Fruit fly (Drosophila melanogaster) whole organism, embryonic: ENCODE measurements around the gene superdeath.

ENCODE experiments used
- Ada2b ChIP-seq: fragments of 200-800 bp; sonication (Bioruptor generic); IDR thresholded peaks from 2 replicates; pipeline ENCODE4 v1.3.6; 2022; ENCODE audit warnings: missing biosample characterization, missing genetic modification characterization
- Atf-2 ChIP-seq: fragments of 200-800 bp; sonication (Bioruptor generic); optimal IDR thresholded peaks from 2 replicates; lab custom pipeline; 2016; ENCODE audit warnings: missing biosample characterization, missing genetic modification characterization
- Atf3 ChIP-seq: fragments of 200-800 bp; sonication (Bioruptor generic); optimal IDR thresholded peaks from 3 replicates; lab custom pipeline; 2016; ENCODE audit warnings: missing biosample characterization, missing genetic modification characterization
- CG15601 ChIP-seq: fragments of 200-800 bp; sonication (Bioruptor generic); optimal IDR thresholded peaks from 3 replicates; lab custom pipeline; 2019; ENCODE audit warnings: missing biosample characterization, mild to moderate bottlenecking, missing genetic modification characterization, moderate library complexity
- CG30403 ChIP-seq: fragments of 200-800 bp; sonication (Bioruptor generic); optimal IDR thresholded peaks from 3 replicates; lab custom pipeline; 2016; ENCODE audit warnings: missing biosample characterization, missing genetic modification characterization
- CG3065 ChIP-seq: fragments of 200-800 bp; sonication (Bioruptor generic); optimal IDR thresholded peaks from 2 replicates; lab custom pipeline; 2016; ENCODE audit warnings: missing biosample characterization, missing genetic modification characterization
- CG31224 ChIP-seq: fragments of 200-800 bp; sonication (Bioruptor generic); IDR thresholded peaks from 2 replicates; pipeline ENCODE4 v1.3.6; 2022; ENCODE audit warnings: missing biosample characterization, missing genetic modification characterization
- CG32767 ChIP-seq: fragments of 200-800 bp; sonication (Bioruptor generic); IDR thresholded peaks from 2 replicates; pipeline ENCODE4 v1.3.6; 2022; ENCODE audit warnings: missing biosample characterization, missing genetic modification characterization
- CG3838 ChIP-seq: fragments of 200-800 bp; sonication (Bioruptor generic); optimal IDR thresholded peaks from 3 replicates; lab custom pipeline; 2016; ENCODE audit warnings: missing biosample characterization, missing genetic modification characterization
- CG3847 ChIP-seq: fragments of 200-800 bp; sonication (Bioruptor generic); IDR thresholded peaks from 2 replicates; pipeline ENCODE4 v1.3.6; 2022; ENCODE audit warnings: missing biosample characterization, missing genetic modification characterization
- CG6854 ChIP-seq: fragments of 200-800 bp; sonication (Bioruptor generic); optimal IDR thresholded peaks from 3 replicates; lab custom pipeline; 2017; ENCODE audit warnings: missing biosample characterization, mild to moderate bottlenecking, missing genetic modification characterization
- CG7928 ChIP-seq: fragments of 200-800 bp; sonication (Bioruptor generic); optimal IDR thresholded peaks from 2 replicates; lab custom pipeline; 2017; ENCODE audit warnings: missing biosample characterization, mild to moderate bottlenecking, missing genetic modification characterization
- CG9609 ChIP-seq: fragments of 200-800 bp; sonication (Bioruptor generic); optimal IDR thresholded peaks from 3 replicates; lab custom pipeline; 2016; ENCODE audit warnings: missing biosample characterization, missing genetic modification characterization
- CG9797 ChIP-seq: fragments of 200-800 bp; sonication (Bioruptor generic); optimal IDR thresholded peaks from 3 replicates; lab custom pipeline; 2018; ENCODE audit warnings: missing biosample characterization, mild to moderate bottlenecking, missing genetic modification characterization
- CG9932 ChIP-seq: fragments of 200-800 bp; sonication (Bioruptor generic); IDR thresholded peaks from 2 replicates; pipeline ENCODE4 v1.3.6; 2022; ENCODE audit warnings: missing biosample characterization, missing genetic modification characterization
- Chrac-16 ChIP-seq: fragments of 200-800 bp; sonication (Bioruptor generic); optimal IDR thresholded peaks from 3 replicates; lab custom pipeline; 2016; ENCODE audit warnings: missing biosample characterization, missing genetic modification characterization
- D19B ChIP-seq: fragments of 200-800 bp; sonication (Bioruptor generic); optimal IDR thresholded peaks from 2 replicates; lab custom pipeline; 2017; ENCODE audit warnings: missing biosample characterization, mild to moderate bottlenecking, missing genetic modification characterization
- Dip3 ChIP-seq: fragments of 200-800 bp; sonication (Bioruptor generic); optimal IDR thresholded peaks from 3 replicates; lab custom pipeline; 2016; ENCODE audit warnings: missing biosample characterization, missing genetic modification characterization
- Drgx ChIP-seq: fragments of 200-800 bp; sonication (Bioruptor generic); IDR thresholded peaks from 2 replicates; pipeline ENCODE4 v1.3.6; 2022; ENCODE audit warnings: missing biosample characterization, missing genetic modification characterization
- Eip74EF ChIP-seq, 2 experiments: fragments of 200-800 bp in 1 of 2; fragments of >200 bp in 1 of 2; sonication (Bioruptor generic) in 1 of 2; optimal IDR thresholded peaks; 2 replicates each; lab custom pipeline; 2017 to 2019; ENCODE audit warnings: missing biosample characterization in 2 of 2, missing genetic modification characterization in 2 of 2, mild to moderate bottlenecking in 1 of 2, moderate library complexity in 1 of 2
- Gsc ChIP-seq: fragments of 200-800 bp; sonication (Bioruptor generic); IDR thresholded peaks from 2 replicates; pipeline ENCODE4 v1.3.6; 2022; ENCODE audit warnings: missing biosample characterization, missing genetic modification characterization
- H15 ChIP-seq: fragments of 200-800 bp; sonication (Bioruptor generic); IDR thresholded peaks from 3 replicates; pipeline ENCODE4 v1.3.6; 2022; ENCODE audit warnings: missing biosample characterization, missing genetic modification characterization
- Hr51 ChIP-seq, 2 experiments: fragments of 200-800 bp; sonication (Bioruptor generic); optimal IDR thresholded peaks; 2 replicates in 1 of 2; 3 replicates in 1 of 2; lab custom pipeline; 2016 to 2018; ENCODE audit warnings: missing biosample characterization in 2 of 2, missing genetic modification characterization in 2 of 2, mild to moderate bottlenecking in 1 of 2, moderate library complexity in 1 of 2
- Mad ChIP-seq: fragments of 200-800 bp; sonication (Bioruptor generic); optimal IDR thresholded peaks from 2 replicates; lab custom pipeline; 2016; ENCODE audit warnings: missing biosample characterization, missing genetic modification characterization
- Max ChIP-seq: fragments of 200-800 bp; sonication (Bioruptor generic); optimal IDR thresholded peaks from 2 replicates; lab custom pipeline; 2016; ENCODE audit warnings: missing biosample characterization, mild to moderate bottlenecking, missing genetic modification characterization
- Mrtf ChIP-seq: fragments of 200-800 bp; sonication (Bioruptor generic); IDR thresholded peaks from 3 replicates; pipeline ENCODE4 v1.3.6; 2022; ENCODE audit warnings: missing biosample characterization, missing genetic modification characterization
- NK7.1 ChIP-seq: fragments of 200-800 bp; sonication (Bioruptor generic); optimal IDR thresholded peaks from 3 replicates; lab custom pipeline; 2016; ENCODE audit warnings: missing biosample characterization, missing genetic modification characterization
- Nf-YA ChIP-seq: fragments of 200-800 bp; sonication (Bioruptor generic); IDR thresholded peaks from 2 replicates; pipeline ENCODE4 v1.3.6; 2022; ENCODE audit warnings: missing biosample characterization, missing genetic modification characterization
- Oaz ChIP-seq: fragments of 200-800 bp; sonication (Bioruptor generic); IDR thresholded peaks from 2 replicates; pipeline ENCODE4 v1.3.6; 2022; ENCODE audit warnings: missing biosample characterization, missing genetic modification characterization
- Oli ChIP-seq: fragments of 200-800 bp; sonication (Bioruptor generic); optimal IDR thresholded peaks from 2 replicates; lab custom pipeline; 2018; ENCODE audit warnings: missing biosample characterization, mild to moderate bottlenecking, missing genetic modification characterization, moderate library complexity
- Sox100B ChIP-seq: fragments of 200-800 bp; sonication (Bioruptor generic); optimal IDR thresholded peaks from 3 replicates; lab custom pipeline; 2018; ENCODE audit warnings: missing biosample characterization, mild to moderate bottlenecking, missing genetic modification characterization
- Vsx1 ChIP-seq: fragments of 200-800 bp; sonication (Bioruptor generic); optimal IDR thresholded peaks from 2 replicates; lab custom pipeline; 2017; ENCODE audit warnings: missing biosample characterization, mild to moderate bottlenecking, missing genetic modification characterization, missing genetic modification reagents
- YL-1 ChIP-seq: fragments of 200-800 bp; sonication (Bioruptor generic); optimal IDR thresholded peaks from 3 replicates; lab custom pipeline; 2017; ENCODE audit warnings: missing biosample characterization, mild to moderate bottlenecking, missing genetic modification characterization
- ara ChIP-seq: fragments of 200-800 bp; sonication (Bioruptor generic); IDR thresholded peaks from 2 replicates; pipeline ENCODE4 v1.3.6; 2022; ENCODE audit warnings: missing biosample characterization, missing genetic modification characterization
- dmrt11E ChIP-seq: fragments of 200-800 bp; sonication (Bioruptor generic); optimal IDR thresholded peaks from 3 replicates; lab custom pipeline; 2018; ENCODE audit warnings: missing biosample characterization, mild to moderate bottlenecking, missing genetic modification characterization, moderate library complexity
- grau ChIP-seq: fragments of 200-800 bp; optimal IDR thresholded peaks from 3 replicates; lab custom pipeline; 2019; ENCODE audit warnings: missing biosample characterization, mild to moderate bottlenecking, missing genetic modification characterization, moderate library complexity
- insv ChIP-seq, 2 experiments: fragments of 200-800 bp; sonication (Bioruptor generic); optimal IDR thresholded peaks; 3 replicates each; lab custom pipeline; 2016 to 2018; ENCODE audit warnings: missing biosample characterization in 2 of 2, missing genetic modification characterization in 2 of 2
- jigr1 ChIP-seq: fragments of 200-800 bp; sonication (Bioruptor generic); IDR thresholded peaks from 3 replicates; pipeline ENCODE4 v1.3.6; 2022; ENCODE audit warnings: missing biosample characterization, missing genetic modification characterization
- jumu ChIP-seq: fragments of 200-800 bp; sonication (Bioruptor generic); optimal IDR thresholded peaks from 3 replicates; lab custom pipeline; 2016; ENCODE audit warnings: missing biosample characterization, missing genetic modification characterization
- kah ChIP-seq: fragments of 200-800 bp; sonication (Bioruptor generic); optimal IDR thresholded peaks from 2 replicates; lab custom pipeline; 2018; ENCODE audit warnings: missing biosample characterization, mild to moderate bottlenecking, missing genetic modification characterization
- kni ChIP-seq: fragments of 200-800 bp; sonication (Bioruptor generic); optimal IDR thresholded peaks from 3 replicates; lab custom pipeline; 2017; ENCODE audit warnings: mild to moderate bottlenecking, missing biosample characterization, missing genetic modification reagents, missing genetic modification characterization
- nau ChIP-seq: fragments of 200-800 bp; sonication (Bioruptor generic); optimal IDR thresholded peaks from 3 replicates; lab custom pipeline; 2017; ENCODE audit warnings: missing biosample characterization, mild to moderate bottlenecking, missing genetic modification characterization, missing genetic modification reagents
- nmo ChIP-seq: fragments of 200-800 bp; sonication (Bioruptor generic); optimal IDR thresholded peaks from 2 replicates; lab custom pipeline; 2018; ENCODE audit warnings: missing biosample characterization, mild to moderate bottlenecking, missing genetic modification characterization, moderate library complexity
- nom ChIP-seq: fragments of 200-800 bp; sonication (Bioruptor generic); optimal IDR thresholded peaks from 2 replicates; lab custom pipeline; 2017; ENCODE audit warnings: missing biosample characterization, missing genetic modification characterization, mild to moderate bottlenecking, moderate library complexity, missing genetic modification reagents
- prd ChIP-seq, 3 experiments: fragments of >200 bp in 2 of 3; fragments of 200-800 bp in 1 of 3; sonication (Bioruptor generic) in 1 of 3; optimal IDR thresholded peaks in 2 of 3; IDR thresholded peaks in 1 of 3; 2 replicates in 2 of 3; 3 replicates in 1 of 3; pipeline versions ENCODE4 v1.3.6 to Lab custom; 2017 to 2022; ENCODE audit warnings: missing biosample characterization in 1 of 3, missing genetic modification characterization in 1 of 3
- run ChIP-seq: fragments of 200-800 bp; sonication (Bioruptor generic); optimal IDR thresholded peaks from 3 replicates; lab custom pipeline; 2018; ENCODE audit warnings: missing biosample characterization, mild to moderate bottlenecking, missing genetic modification characterization
- slbo ChIP-seq: fragments of 200-800 bp; sonication (Bioruptor generic); IDR thresholded peaks from 2 replicates; pipeline ENCODE4 v1.3.6; 2022; ENCODE audit warnings: missing biosample characterization, missing genetic modification characterization
- tio ChIP-seq: fragments of 200-800 bp; sonication (Bioruptor generic); optimal IDR thresholded peaks from 2 replicates; lab custom pipeline; 2017; ENCODE audit warnings: missing biosample characterization, missing genetic modification characterization, inconsistent platforms

The superdeath gene

DNA sequence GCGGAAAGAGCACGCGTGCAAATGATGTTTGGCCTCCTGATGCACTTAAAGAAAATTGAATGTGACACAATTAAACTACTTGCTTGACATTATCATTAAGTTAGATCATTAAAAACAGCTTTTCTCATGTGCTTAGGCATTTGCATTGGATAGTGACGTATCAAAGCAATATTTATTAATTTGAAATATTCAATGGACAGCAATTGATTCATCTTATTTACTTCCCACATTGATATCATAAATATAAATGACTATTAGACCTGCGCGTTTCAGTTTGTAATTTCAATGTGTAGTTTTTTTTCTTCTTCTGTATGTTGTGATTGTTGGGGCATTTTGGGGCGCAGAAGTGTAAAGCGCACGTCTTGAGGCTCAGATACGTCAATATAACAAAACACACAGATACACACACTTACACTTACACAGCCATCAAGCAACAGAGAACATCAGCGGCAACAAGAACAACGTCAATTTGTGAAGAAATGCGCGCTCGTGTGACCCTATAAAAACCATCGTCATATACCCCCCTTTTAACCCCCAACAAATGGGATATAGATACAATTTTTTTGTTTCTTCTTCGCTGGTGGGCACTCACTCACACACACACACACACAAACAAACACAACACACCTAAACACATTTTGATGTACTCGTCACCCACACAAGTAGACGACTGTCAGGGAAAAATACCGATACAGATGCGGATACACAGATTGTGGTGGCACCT, 49.4 kb upstream of the superdeath start (continued):
- TF ChIP-seq CG6854 (GFP tag; lab: Kevin White, UChicago) = peak; percentile 43
- peak; percentile 41 for TF ChIP-seq run (tag; lab: Kevin White, UChicago)
- TF ChIP-seq CG15601 (tag; lab: Kevin White, UChicago) = peak; percentile 45
- TF ChIP-seq CG3838 (GFP tag; lab: Kevin White, UChicago) = no peak
- TF ChIP-seq Oaz = no peak
- TF ChIP-seq kni = peak; percentile 72
- peak; percentile 53 for TF ChIP-seq Chrac-16 (GFP tag; lab: Kevin White, UChicago)
- TF ChIP-seq nau = peak; percentile 71
- peak; percentile 71 for TF ChIP-seq tio (GFP tag; lab: Kevin White, UChicago)
- 0 out of 3 replicates have a peak, but pooled peaks have one; percentile 45 for TF ChIP-seq Mrtf
- TF ChIP-seq insv (GFP tag; optimal IDR thresholded peaks at IDR 0.05; lab: Kevin White, UChicago) = no peak
- peak; percentile 31 for TF ChIP-seq jumu (GFP tag; lab: Kevin White, UChicago)
- peak; percentile 60 for TF ChIP-seq H15 (GFP tag; lab: Robert Waterston, UW)
- peak; percentile 65 for TF ChIP-seq Max
- peak; percentile 27; the same call in 1 of the 2 replicates for TF ChIP-seq Ada2b
- TF ChIP-seq Atf3 = peak; percentile 32
- peak; percentile 57 for TF ChIP-seq CG3847 (GFP tag; lab: Robert Waterston, UW)
- TF ChIP-seq dmrt11E (tag; lab: Kevin White, UChicago) = peak; percentile 73
- no peak for TF ChIP-seq prd (optimal IDR thresholded peaks at IDR 0.05; lab: Kevin White, UChicago)
- peak; percentile 79 for TF ChIP-seq prd (GFP tag; IDR thresholded peaks at IDR 0.05; lab: Robert Waterston, UW)
- TF ChIP-seq slbo (GFP tag; lab: Robert Waterston, UW) = peak; percentile 35; the same call in 1 of the 2 replicates
- TF ChIP-seq CG9609 (GFP tag; lab: Kevin White, UChicago) = no peak
- TF ChIP-seq grau = peak; percentile 75
- TF ChIP-seq CG3065 (GFP tag; lab: Kevin White, UChicago) = peak; percentile 62
- TF ChIP-seq Dip3 = peak; percentile 31
- peak in 1 of 2 experiments; percentile 72 for TF ChIP-seq Eip74EF (GFP tag; optimal IDR thresholded peaks at IDR 0.05; lab: Kevin White, UChicago)
- TF ChIP-seq CG7928 = no peak
- TF ChIP-seq CG32767 (GFP tag; lab: Robert Waterston, UW) = peak; percentile 26; the same call in 1 of the 2 replicates
- TF ChIP-seq Drgx = 0 out of 2 replicates have a peak, but pooled peaks have one; percentile 19
- TF ChIP-seq Sox100B (GFP tag; lab: Kevin White, UChicago) = peak; percentile 78
- 0 out of 2 replicates have a peak, but pooled peaks have one; percentile 29 for TF ChIP-seq Nf-YA
- peak; percentile 57; the same call in 1 of the 3 replicates for TF ChIP-seq jigr1
- peak in 1 of 2 experiments; percentile 84 for TF ChIP-seq Hr51 (GFP tag; optimal IDR thresholded peaks at IDR 0.05; lab: Kevin White, UChicago)
- no peak for TF ChIP-seq Gsc (GFP tag; lab: Robert Waterston, UW)
- TF ChIP-seq ara (GFP tag; lab: Robert Waterston, UW) = peak; percentile 52; the same call in 1 of the 2 replicates
- peak; percentile 84 for TF ChIP-seq nmo (GFP tag; lab: Kevin White, UChicago)
- TF ChIP-seq Vsx1 = no peak
- TF ChIP-seq nom (GFP tag; lab: Kevin White, UChicago) = no peak
- TF ChIP-seq CG9797 (GFP tag; lab: Kevin White, UChicago) = no peak
- no peak for TF ChIP-seq CG9932 (GFP tag; lab: Robert Waterston, UW)
- peak; percentile 59 for TF ChIP-seq CG31224 (GFP tag; lab: Robert Waterston, UW)
- TF ChIP-seq YL-1 (GFP tag; lab: Kevin White, UChicago) = peak; percentile 21
- peak; percentile 60 for TF ChIP-seq Atf-2 (GFP tag; lab: Kevin White, UChicago)
- TF ChIP-seq CG30403 (GFP tag; lab: Kevin White, UChicago) = peak; percentile 76
- TF ChIP-seq kah = no peak
- TF ChIP-seq Oli (tag; lab: Kevin White, UChicago) = peak; percentile 79
- peak; percentile 47 for TF ChIP-seq Mad
- peak; percentile 13 for TF ChIP-seq D19B (GFP tag; lab: Kevin White, UChicago)
- TF ChIP-seq NK7.1 = peak; percentile 46
